Fruit fly (Drosophila melanogaster): ENCODE data around the gene Alp11.
A peak's percentile ranks its signal among the peaks of the same experiment; 100 is the strongest.

The Alp11 gene

DNA sequence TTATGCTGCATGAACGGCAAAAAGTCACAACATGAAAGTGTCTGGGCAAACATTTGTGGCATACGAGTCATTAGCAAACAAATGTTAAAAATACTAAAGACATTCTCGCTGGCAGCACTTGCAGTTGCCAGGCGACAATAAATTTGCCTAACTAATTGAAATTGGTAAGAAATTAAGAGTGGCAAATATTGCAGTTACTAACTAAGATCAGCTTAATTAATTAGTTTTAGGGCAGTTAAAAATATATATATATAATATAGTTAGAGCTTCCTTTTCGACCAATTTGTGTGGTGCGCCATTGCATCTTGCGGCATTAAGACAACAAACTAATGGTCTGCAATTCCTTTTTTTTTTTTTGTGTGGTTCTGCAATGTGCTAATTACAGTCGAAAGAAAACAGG is 30.4 kb downstream of the Alp11 start (continued):
- no peak for TF ChIP-seq bcd (GFP tag; optimal IDR thresholded peaks at IDR 0.05)
- TF ChIP-seq CG14667 (GFP tag; IDR thresholded peaks at IDR 0.05), result no peak
- no peak for TF ChIP-seq Trl (optimal IDR thresholded peaks at IDR 0.05)
- TF ChIP-seq Trl (GFP tag; optimal IDR thresholded peaks at IDR 0.05), result no peak
- no peak for TF ChIP-seq Rfx (GFP tag; IDR thresholded peaks at IDR 0.05)
- TF ChIP-seq CG34224 (GFP tag; IDR thresholded peaks at IDR 0.05; ENCODE audit: partially characterized antibody), result no peak
- TF ChIP-seq lov (optimal IDR thresholded peaks at IDR 0.05), result no peak
- TF ChIP-seq lov (GFP tag; IDR thresholded peaks at IDR 0.05), result peak; percentile 80; the same call in 2 of the 3 replicates
- peak; percentile 29 for TF ChIP-seq CG9727 (GFP tag; optimal IDR thresholded peaks at IDR 0.05)
- no peak for TF ChIP-seq Antp (GFP tag; optimal IDR thresholded peaks at IDR 0.05)
- no peak for TF ChIP-seq BEAF-32 (GFP tag; optimal IDR thresholded peaks at IDR 0.05)
- TF ChIP-seq CG5245 (GFP tag; optimal IDR thresholded peaks at IDR 0.05), result no peak
- TF ChIP-seq CG10267 (tag; optimal IDR thresholded peaks at IDR 0.05), result peak; percentile 21
- peak; percentile 45 for TF ChIP-seq Ssrp (tag; optimal IDR thresholded peaks at IDR 0.05)
- peak; percentile 64 for TF ChIP-seq vvl (GFP tag; IDR thresholded peaks at IDR 0.05)
- peak in 1 of 2 experiments; percentile 36 for TF ChIP-seq Hr51 (GFP tag; optimal IDR thresholded peaks at IDR 0.05)
- peak; percentile 11 for TF ChIP-seq CG17385 (GFP tag; optimal IDR thresholded peaks at IDR 0.05)
- TF ChIP-seq CG11093 (GFP tag; IDR thresholded peaks at IDR 0.05), result no peak
- TF ChIP-seq CG10147 (GFP tag; optimal IDR thresholded peaks at IDR 0.05), result no peak
- no peak for TF ChIP-seq salm (tag; optimal IDR thresholded peaks at IDR 0.05)
- TF ChIP-seq CG7357 (GFP tag; IDR thresholded peaks at IDR 0.05), result peak; percentile 44; the same call in 1 of the 3 replicates
- TF ChIP-seq HmgZ (tag; optimal IDR thresholded peaks at IDR 0.05), result no peak
- TF ChIP-seq CG14050 (GFP tag; IDR thresholded peaks at IDR 0.05), result no peak
- TF ChIP-seq tna (GFP tag; IDR thresholded peaks at IDR 0.05; ENCODE audit: partially characterized antibody), result no peak
- no peak for TF ChIP-seq bigmax (GFP tag; optimal IDR thresholded peaks at IDR 0.05)

DNA sequence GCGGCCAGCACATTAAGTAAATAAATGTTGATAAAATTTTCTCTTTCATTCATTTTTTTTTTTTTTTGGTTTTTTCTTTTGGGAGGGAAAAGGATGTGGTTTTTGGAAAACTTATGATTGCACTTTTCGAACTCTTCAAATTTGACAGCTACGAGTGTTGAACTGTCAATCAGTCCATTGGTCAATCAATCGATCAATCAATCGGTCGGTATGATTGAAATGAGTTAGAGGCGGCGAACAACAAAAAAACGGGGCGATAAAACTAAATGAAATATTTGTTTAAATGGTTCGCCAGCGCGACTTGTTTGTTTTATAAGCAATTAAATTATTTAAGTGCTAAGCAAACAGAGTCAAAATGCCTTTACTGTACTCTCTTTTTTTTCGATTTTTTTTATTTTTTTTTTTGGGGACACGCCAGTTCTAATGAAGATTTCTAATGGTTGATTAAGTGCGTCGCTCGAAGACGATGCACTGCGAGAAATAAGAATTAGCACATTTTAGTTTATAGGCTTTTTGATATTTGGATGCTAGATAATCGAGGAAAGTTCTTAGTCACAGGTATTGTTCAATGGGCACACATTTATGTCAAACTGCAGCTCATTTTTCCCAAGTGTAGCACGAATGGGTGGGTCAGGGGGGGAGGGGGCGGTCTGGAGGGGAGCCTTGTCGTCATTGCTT is 31.6 kb downstream of the Alp11 start:
- TF ChIP-seq gsb-n (tag; optimal IDR thresholded peaks at IDR 0.05) (peak; percentile 67), CG8944 (GFP tag; optimal IDR thresholded peaks at IDR 0.05) (peak; percentile 66), Opbp (GFP tag; IDR thresholded peaks at IDR 0.05; ENCODE audit: partially characterized antibody) (no peak), MTF-1 (GFP tag; optimal IDR thresholded peaks at IDR 0.05; ENCODE audit: borderline replicate concordance) (peak; percentile 3), CG11093 (GFP tag; IDR thresholded peaks at IDR 0.05) (peak; percentile 76; the same call in 2 of the 3 replicates), az2 (GFP tag; optimal IDR thresholded peaks at IDR 0.05) (peak; percentile 88), Sin3A (optimal IDR thresholded peaks at IDR 0.05) (no peak), fru (optimal IDR thresholded peaks at IDR 0.05) (no peak), CG34224 (GFP tag; IDR thresholded peaks at IDR 0.05; ENCODE audit: partially characterized antibody) (no peak), CG5953 (GFP tag; IDR thresholded peaks at IDR 0.05) (no peak), CG9437 (GFP tag; optimal IDR thresholded peaks at IDR 0.05) (peak; percentile 56), CG33213 (GFP tag; optimal IDR thresholded peaks at IDR 0.05) (peak; percentile 48), CG9727 (GFP tag; optimal IDR thresholded peaks at IDR 0.05) (peak; percentile 78), Hsf (GFP tag; optimal IDR thresholded peaks at IDR 0.05) (peak; percentile 62), Myb (GFP tag; optimal IDR thresholded peaks at IDR 0.05) (peak; percentile 37), CG11695 (GFP tag; IDR thresholded peaks at IDR 0.05) (peak; percentile 63; the same call in 1 of the 3 replicates), CG6813 (GFP tag; optimal IDR thresholded peaks at IDR 0.05) (peak; percentile 60), gro (GFP tag; optimal IDR thresholded peaks at IDR 0.05) (peak; percentile 13), tio (GFP tag; optimal IDR thresholded peaks at IDR 0.05) (peak; percentile 69), CG14710 (tag; optimal IDR thresholded peaks at IDR 0.05) (peak; percentile 71), CG8089 (GFP tag; optimal IDR thresholded peaks at IDR 0.05) (peak; percentile 72), knrl (GFP tag; IDR thresholded peaks at IDR 0.05; ENCODE audit: partially characterized antibody) (no peak), HLH3B (GFP tag; IDR thresholded peaks at IDR 0.05) (peak; percentile 80), CoRest (tag; optimal IDR thresholded peaks at IDR 0.05) (peak; percentile 85), Asciz (GFP tag; optimal IDR thresholded peaks at IDR 0.05) (peak; percentile 65), CG1529 (GFP tag; optimal IDR thresholded peaks at IDR 0.05) (peak; percentile 79), gsb (GFP tag; IDR thresholded peaks at IDR 0.05) (peak; percentile 62), Gsc (GFP tag; IDR thresholded peaks at IDR 0.05) (peak; percentile 53)

All from whole organism, embryonic.